Worm (Caenorhabditis elegans) whole organism, L4 larva: ENCODE measurements around the gene F35B3.3.

Source experiments
- nhr-10 ChIP-seq: fragments of 150-350 bp; optimal IDR thresholded peaks from 2 replicates; lab custom pipeline; 2014; ENCODE audit warnings: missing biosample characterization, missing genetic modification characterization
- skn-1 ChIP-seq: fragments of 150-350 bp; optimal IDR thresholded peaks from 2 replicates; lab custom pipeline; 2014; ENCODE audit warnings: missing biosample characterization, missing genetic modification characterization
- unc-62 ChIP-seq, 3 experiments: fragments of 150-350 bp in 1 of 3; sonication (generic microtip); optimal IDR thresholded peaks in 2 of 3; peaks in 1 of 3; 1 replicate in 1 of 3; 2 replicates in 2 of 3; lab custom pipeline; 2014 to 2017; ENCODE audit warnings: missing biosample characterization in 3 of 3, missing genetic modification characterization in 3 of 3, missing genetic modification reagents in 3 of 3, missing genotype in 1 of 3
- zip-2 ChIP-seq: fragments of 150-350 bp; optimal IDR thresholded peaks from 2 replicates; lab custom pipeline; 2014; ENCODE audit warnings: missing biosample characterization, missing genetic modification characterization

DNA sequence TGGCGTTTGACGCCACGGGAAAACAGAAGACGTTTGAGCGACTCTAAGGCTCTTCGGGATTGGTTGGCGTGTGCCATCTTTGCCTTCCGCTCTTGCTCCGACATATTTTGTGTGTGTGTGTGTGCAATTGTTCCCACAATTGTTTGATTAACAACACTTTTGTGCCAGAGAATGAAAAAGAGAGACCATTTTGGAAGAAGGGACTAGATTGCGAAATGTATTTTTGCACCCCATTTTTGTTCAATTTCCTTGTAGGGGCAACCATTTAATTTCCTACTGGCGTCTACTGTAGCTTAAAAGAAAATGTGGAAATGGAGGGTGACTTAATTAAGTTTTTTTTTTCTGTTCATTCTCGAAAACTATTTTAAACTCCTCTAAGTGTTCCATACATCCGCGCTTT is 11.1 kb upstream of the F35B3.3 start:
- TF ChIP-seq zip-2 (tag; lab: Kevin White, UChicago) (no peak), unc-62 (GFP tag; optimal IDR thresholded peaks at IDR 0.05 in 1 of 2; lab: Kevin White, UChicago) (peak in 1 of 2 experiments; percentile 98), unc-62 (tag; optimal IDR thresholded peaks at IDR 0.05; lab: Kevin White, UChicago) (no peak), skn-1 (tag; lab: Kevin White, UChicago) (no peak), nhr-10 (tag; lab: Kevin White, UChicago) (no peak)
